Worm (Caenorhabditis elegans) whole organism, L1 larva: ENCODE data around the gene vav-1.

Experiments
- C04F5.9 ChIP-seq: sonication (generic microtip); optimal IDR thresholded peaks from 2 replicates; lab custom pipeline; 2016; ENCODE audit warnings: missing genetic modification characterization, missing compliant biosample characterization
- aha-1 ChIP-seq: fragments of 150-350 bp; optimal IDR thresholded peaks from 2 replicates; lab custom pipeline; 2014; ENCODE audit warnings: missing biosample characterization, missing genetic modification characterization
- dpl-1 ChIP-seq, 3 experiments: fragments of 150-350 bp in 2 of 3; sonication (generic microtip) in 1 of 3; optimal IDR thresholded peaks; 2 replicates each; lab custom pipeline; 2014 to 2017; ENCODE audit warnings: missing biosample characterization in 3 of 3, missing genetic modification characterization in 3 of 3, missing genetic modification reagents in 3 of 3
- egl-27 ChIP-seq, 2 experiments: fragments of 150-350 bp in 1 of 2; sonication (generic microtip); optimal IDR thresholded peaks; 3 replicates each; lab custom pipeline; 2017 to 2018; ENCODE audit warnings: missing biosample characterization in 2 of 2, missing genetic modification characterization in 2 of 2, missing genetic modification reagents in 2 of 2
- pag-3 ChIP-seq: sonication (generic microtip); optimal IDR thresholded peaks from 2 replicates; lab custom pipeline; 2017; ENCODE audit warnings: missing genetic modification characterization, mild to moderate bottlenecking, missing compliant biosample characterization, antibody characterized with exemption, borderline replicate concordance; ENCODE audit not compliant: insufficient read depth
- snpc-4 ChIP-seq: fragments of 150-350 bp; optimal IDR thresholded peaks from 2 replicates; lab custom pipeline; 2014; ENCODE audit warnings: missing biosample characterization, missing genetic modification characterization
- ztf-4 ChIP-seq: fragments of 150-350 bp; optimal IDR thresholded peaks from 2 replicates; lab custom pipeline; 2014; ENCODE audit warnings: missing biosample characterization, missing genetic modification characterization

- TF ChIP-seq egl-27 (tag; optimal IDR thresholded peaks at IDR 0.05; lab: Kevin White, UChicago) (no peak), snpc-4 (tag; lab: Kevin White, UChicago) (no peak), dpl-1 (GFP tag; optimal IDR thresholded peaks at IDR 0.05; lab: Kevin White, UChicago) (peak in 1 of 3 experiments; percentile 6), ztf-4 (tag; lab: Kevin White, UChicago) (no peak), pag-3 (tag; lab: Kevin White, UChicago) (no peak), C04F5.9 (no peak), aha-1 (tag; lab: Kevin White, UChicago) (no peak)
Measured at ce11 chrX:9213873-9214341, 18.0 kb downstream of the vav-1 start, which contains the start of gene C35B8.3.
